Worm (Caenorhabditis elegans): ENCODE data around the gene srsx-10.

ce11 chrV:4983091-4983490 lies 8.5 kb upstream of the srsx-10 start, which contains the start of gene srsx-13:
- no peak for TF ChIP-seq aly-2 (tag; optimal IDR thresholded peaks at IDR 0.05)
- TF ChIP-seq nhr-28 (tag; optimal IDR thresholded peaks at IDR 0.05) = no peak
- TF ChIP-seq ztf-4 (tag; optimal IDR thresholded peaks at IDR 0.05) = no peak
- no peak for TF ChIP-seq lin-13 (GFP tag; optimal IDR thresholded peaks at IDR 0.05)
- TF ChIP-seq ztf-11 (tag; optimal IDR thresholded peaks at IDR 0.05) = no peak
- no peak for TF ChIP-seq nhr-11 (tag; optimal IDR thresholded peaks at IDR 0.05)
- TF ChIP-seq ceh-82 (tag; optimal IDR thresholded peaks at IDR 0.05) = no peak

All from whole organism, L1 larva.